Fruit fly (Drosophila melanogaster): ENCODE data around the gene ValRS-m.

- TF ChIP-seq h (optimal IDR thresholded peaks at IDR 0.05) (no peak), ttk (optimal IDR thresholded peaks at IDR 0.05) (no peak), Sin3A (optimal IDR thresholded peaks at IDR 0.05) (no peak)
Observed at dm6 chr3L:8951507-8951906, 13.1 kb downstream of the ValRS-m start.

All from Kc167 (cell line).